Fruit fly (Drosophila melanogaster): ENCODE data around the gene Ir94b.

Ir94b gene

dm6 chr3R:22123347-22123746, 6.3 kb upstream of the Ir94b start (continued):
- TF ChIP-seq CG3065 (GFP tag; optimal IDR thresholded peaks at IDR 0.05) (no peak), unc-4 (GFP tag; IDR thresholded peaks at IDR 0.05; ENCODE audit: partially characterized antibody) (no peak), CG8281 (tag; optimal IDR thresholded peaks at IDR 0.05) (no peak), CG18764 (GFP tag; optimal IDR thresholded peaks at IDR 0.05) (no peak), CG13894 (tag; optimal IDR thresholded peaks at IDR 0.05) (no peak), salm (tag; optimal IDR thresholded peaks at IDR 0.05) (no peak), hb (GFP tag; IDR thresholded peaks at IDR 0.05; ENCODE audit: partially characterized antibody) (no peak), CG3838 (GFP tag; optimal IDR thresholded peaks at IDR 0.05) (no peak), CG15514 (GFP tag; optimal IDR thresholded peaks at IDR 0.05) (no peak), usp (GFP tag; optimal IDR thresholded peaks at IDR 0.05) (no peak), Gug (GFP tag; IDR thresholded peaks at IDR 0.05) (no peak), psq (GFP tag; optimal IDR thresholded peaks at IDR 0.05) (no peak), phol (tag; optimal IDR thresholded peaks at IDR 0.05) (peak; percentile 35), Awh (GFP tag; IDR thresholded peaks at IDR 0.05) (no peak), sens (GFP tag) (peak; percentile 58), sug (tag; optimal IDR thresholded peaks at IDR 0.05) (no peak), rib (GFP tag; IDR thresholded peaks at IDR 0.05) (no peak), CG10321 (GFP tag; IDR thresholded peaks at IDR 0.05) (no peak), grn (GFP tag; optimal IDR thresholded peaks at IDR 0.05) (no peak), Aef1 (GFP tag; IDR thresholded peaks at IDR 0.05) (no peak), CG32532 (GFP tag; IDR thresholded peaks at IDR 0.05) (0 out of 2 replicates have a peak, but pooled peaks have one; percentile 45), CG9609 (GFP tag; optimal IDR thresholded peaks at IDR 0.05) (no peak), B-H1 (GFP tag; IDR thresholded peaks at IDR 0.05) (no peak), ap (GFP tag; IDR thresholded peaks at IDR 0.05) (0 out of 2 replicates have a peak, but pooled peaks have one; percentile 35), knrl (GFP tag; IDR thresholded peaks at IDR 0.05; ENCODE audit: partially characterized antibody) (no peak), gsb (GFP tag; IDR thresholded peaks at IDR 0.05) (no peak), Jarid2 (GFP tag; optimal IDR thresholded peaks at IDR 0.05) (no peak), Ets65A (GFP tag) (no peak), mirr (GFP tag; optimal IDR thresholded peaks at IDR 0.05) (no peak), CG6272 (GFP tag; IDR thresholded peaks at IDR 0.05) (no peak), CG16815 (GFP tag; optimal IDR thresholded peaks at IDR 0.05) (no peak), CG30020 (tag; optimal IDR thresholded peaks at IDR 0.05) (no peak), CG3407 (GFP tag; optimal IDR thresholded peaks at IDR 0.05) (no peak), CG6854 (GFP tag; optimal IDR thresholded peaks at IDR 0.05) (no peak), Sin3A (optimal IDR thresholded peaks at IDR 0.05) (no peak), CG10267 (tag; optimal IDR thresholded peaks at IDR 0.05) (peak; percentile 3), hkb (optimal IDR thresholded peaks at IDR 0.05) (no peak), hkb (GFP tag; IDR thresholded peaks at IDR 0.05) (no peak), gt (GFP tag; IDR thresholded peaks at IDR 0.05) (no peak), Doc3 (GFP tag; IDR thresholded peaks at IDR 0.05; ENCODE audit: partially characterized antibody) (no peak), CG34422 (GFP tag; IDR thresholded peaks at IDR 0.05) (no peak), CG4617 (GFP tag; optimal IDR thresholded peaks at IDR 0.05; ENCODE audit: borderline replicate concordance) (no peak), abd-A (tag; optimal IDR thresholded peaks at IDR 0.05) (no peak), CrebB (tag; optimal IDR thresholded peaks at IDR 0.05) (no peak), CG2199 (GFP tag; IDR thresholded peaks at IDR 0.05) (no peak), ac (GFP tag; optimal IDR thresholded peaks at IDR 0.05) (no peak), CG1233 (GFP tag; optimal IDR thresholded peaks at IDR 0.05) (no peak), fd3F (GFP tag; optimal IDR thresholded peaks at IDR 0.05) (no peak), CG33213 (GFP tag; optimal IDR thresholded peaks at IDR 0.05) (no peak), Ada2b (GFP tag; IDR thresholded peaks at IDR 0.05) (no peak), D19B (GFP tag; optimal IDR thresholded peaks at IDR 0.05) (no peak), tap (tag; optimal IDR thresholded peaks at IDR 0.05) (peak; percentile 26), slbo (GFP tag; IDR thresholded peaks at IDR 0.05) (no peak)

All from whole organism, embryonic.